Worm (Caenorhabditis elegans) whole organism, L3 larva: Measurements from ENCODE around the gene K09F6.10.

Source experiments
- R02D3.7 ChIP-seq: fragments of 150-350 bp; optimal IDR thresholded peaks from 2 replicates; lab custom pipeline; 2014; ENCODE audit warnings: missing biosample characterization, missing genetic modification characterization
- ZK546.5 ChIP-seq: sonication (generic microtip); optimal IDR thresholded peaks from 2 replicates; lab custom pipeline; 2017; ENCODE audit warnings: missing biosample characterization, missing genetic modification characterization
- aly-2 ChIP-seq: fragments of 150-350 bp; optimal IDR thresholded peaks from 2 replicates; lab custom pipeline; 2014; ENCODE audit warnings: missing biosample characterization, missing genetic modification characterization
- daf-12 ChIP-seq: fragments of 150-350 bp; optimal IDR thresholded peaks from 2 replicates; lab custom pipeline; 2014; ENCODE audit warnings: missing biosample characterization, missing genetic modification reagents, missing genetic modification characterization
- eor-1 ChIP-seq, 2 experiments: fragments of 150-350 bp; optimal IDR thresholded peaks; 2 replicates each; lab custom pipeline; 2014 to 2018; ENCODE audit warnings: missing biosample characterization in 2 of 2, missing genetic modification characterization in 2 of 2
- fos-1 ChIP-seq: fragments of 150-350 bp; optimal IDR thresholded peaks from 2 replicates; lab custom pipeline; 2014; ENCODE audit warnings: missing biosample characterization, missing genetic modification characterization
- lin-15B ChIP-seq: fragments of 150-350 bp; optimal IDR thresholded peaks from 2 replicates; lab custom pipeline; 2014; ENCODE audit warnings: missing biosample characterization, missing genetic modification characterization
- nhr-25 ChIP-seq: sonication (generic microtip); optimal IDR thresholded peaks from 2 replicates; lab custom pipeline; 2017; ENCODE audit warnings: missing biosample characterization, missing genetic modification characterization
- nhr-76 ChIP-seq: fragments of 150-350 bp; sonication (generic microtip); optimal IDR thresholded peaks from 5 replicates; lab custom pipeline; 2014; ENCODE audit warnings: missing biosample characterization, missing genetic modification characterization
- pha-4 ChIP-seq: fragments of 150-350 bp; optimal IDR thresholded peaks from 2 replicates; lab custom pipeline; 2014; ENCODE audit warnings: missing biosample characterization, missing genetic modification reagents, missing genetic modification characterization
- snpc-4 ChIP-seq: fragments of 150-350 bp; optimal IDR thresholded peaks from 2 replicates; lab custom pipeline; 2014; ENCODE audit warnings: missing biosample characterization, missing genetic modification characterization
- unc-62 ChIP-seq: fragments of 150-350 bp; sonication (generic microtip); optimal IDR thresholded peaks from 4 replicates; lab custom pipeline; 2014; ENCODE audit warnings: missing biosample characterization, missing genetic modification reagents, missing genetic modification characterization

ce11 chrII:2279263-2279662 is 9.4 kb downstream of the K09F6.10 start, which contains the start of gene K09F6.6:
- no peak for TF ChIP-seq eor-1 (tag; optimal IDR thresholded peaks at IDR 0.05; lab: Kevin White, UChicago)
- no peak for TF ChIP-seq pha-4 (tag; lab: Kevin White, UChicago)
- TF ChIP-seq daf-12 (tag; lab: Kevin White, UChicago) = no peak
- no peak for TF ChIP-seq R02D3.7 (tag; lab: Kevin White, UChicago)
- TF ChIP-seq fos-1 (tag; lab: Kevin White, UChicago) = no peak
- TF ChIP-seq aly-2 = no peak
- TF ChIP-seq ZK546.5 (tag; lab: Kevin White, UChicago) = no peak
- no peak for TF ChIP-seq lin-15B
- TF ChIP-seq nhr-25 (tag; lab: Kevin White, UChicago) = no peak
- no peak for TF ChIP-seq unc-62 (GFP tag; lab: Kevin White, UChicago)
- TF ChIP-seq snpc-4 (tag; lab: Kevin White, UChicago) = no peak
- no peak for TF ChIP-seq nhr-76 (tag; lab: Kevin White, UChicago)
